Worm (Caenorhabditis elegans) whole organism, L3 larva: Measurements from ENCODE around the gene gcy-21.
A peak's percentile ranks its signal among the peaks of the same experiment; 100 is the strongest.
"Not testable (repeated sequence)": the region's sequence is repeated elsewhere in the genome, so short reads cannot be mapped to it uniquely, and the experiment has no call there.

ENCODE experiments used
- R02D3.7 ChIP-seq: fragments of 150-350 bp; optimal IDR thresholded peaks from 2 replicates; lab custom pipeline; 2014; ENCODE audit warnings: missing biosample characterization, missing genetic modification characterization
- ceh-16 ChIP-seq: sonication (generic microtip); optimal IDR thresholded peaks from 2 replicates; lab custom pipeline; 2017; ENCODE audit warnings: missing biosample characterization, missing genetic modification characterization
- ceh-28 ChIP-seq: fragments of 150-350 bp; optimal IDR thresholded peaks from 2 replicates; lab custom pipeline; 2014; ENCODE audit warnings: missing biosample characterization, missing genetic modification reagents, missing genetic modification characterization
- ceh-82 ChIP-seq: fragments of 150-350 bp; optimal IDR thresholded peaks from 2 replicates; lab custom pipeline; 2014; ENCODE audit warnings: missing biosample characterization, missing genetic modification characterization
- ceh-9 ChIP-seq: sonication (generic microtip); optimal IDR thresholded peaks from 2 replicates; lab custom pipeline; 2018; ENCODE audit warnings: missing biosample characterization, missing genetic modification characterization
- daf-12 ChIP-seq: fragments of 150-350 bp; optimal IDR thresholded peaks from 2 replicates; lab custom pipeline; 2014; ENCODE audit warnings: missing biosample characterization, missing genetic modification reagents, missing genetic modification characterization
- egl-5 ChIP-seq: fragments of 150-350 bp; optimal IDR thresholded peaks from 2 replicates; lab custom pipeline; 2017; ENCODE audit warnings: missing biosample characterization, missing genetic modification reagents, missing genetic modification characterization, inconsistent platforms
- fkh-10 ChIP-seq: sonication (generic microtip); optimal IDR thresholded peaks from 2 replicates; lab custom pipeline; 2017; ENCODE audit warnings: missing biosample characterization, missing genetic modification reagents, missing genetic modification characterization
- hmg-11 ChIP-seq: sonication (generic microtip); optimal IDR thresholded peaks from 2 replicates; lab custom pipeline; 2016; ENCODE audit warnings: missing genetic modification characterization, missing compliant biosample characterization
- jun-1 ChIP-seq: fragments of 150-350 bp; optimal IDR thresholded peaks from 2 replicates; lab custom pipeline; 2014; ENCODE audit warnings: missing biosample characterization, missing genetic modification reagents, missing genetic modification characterization
- lin-15B ChIP-seq: fragments of 150-350 bp; optimal IDR thresholded peaks from 2 replicates; lab custom pipeline; 2014; ENCODE audit warnings: missing biosample characterization, missing genetic modification characterization
- mdl-1 ChIP-seq: fragments of 150-350 bp; optimal IDR thresholded peaks from 2 replicates; lab custom pipeline; 2014; ENCODE audit warnings: missing biosample characterization, missing genetic modification characterization
- mml-1 ChIP-seq: fragments of 150-350 bp; sonication (generic microtip); optimal IDR thresholded peaks from 3 replicates; lab custom pipeline; 2014; ENCODE audit warnings: missing biosample characterization, missing genetic modification characterization
- nfya-1 ChIP-seq: sonication (generic microtip); optimal IDR thresholded peaks from 2 replicates; lab custom pipeline; 2017; ENCODE audit warnings: missing genetic modification characterization, mild to moderate bottlenecking, missing compliant biosample characterization, antibody characterized with exemption, moderate library complexity; ENCODE audit not compliant: insufficient read depth
- nhr-11 ChIP-seq: fragments of 150-350 bp; optimal IDR thresholded peaks from 2 replicates; lab custom pipeline; 2014; ENCODE audit warnings: missing biosample characterization, missing genetic modification characterization
- nhr-12 ChIP-seq: fragments of 150-350 bp; optimal IDR thresholded peaks from 2 replicates; lab custom pipeline; 2014; ENCODE audit warnings: missing biosample characterization, missing genetic modification characterization
- nhr-23 ChIP-seq: fragments of 150-350 bp; optimal IDR thresholded peaks from 2 replicates; lab custom pipeline; 2014; ENCODE audit warnings: missing biosample characterization, missing genetic modification reagents, missing genetic modification characterization
- nhr-43 ChIP-seq: sonication (generic microtip); optimal IDR thresholded peaks from 2 replicates; lab custom pipeline; 2016; ENCODE audit warnings: mild to moderate bottlenecking, missing genetic modification characterization, missing compliant biosample characterization; ENCODE audit not compliant: poor library complexity, severe bottlenecking
- nhr-67 ChIP-seq: fragments of 150-350 bp; optimal IDR thresholded peaks from 2 replicates; lab custom pipeline; 2014; ENCODE audit warnings: missing biosample characterization, missing genetic modification characterization
- nhr-76 ChIP-seq: fragments of 150-350 bp; sonication (generic microtip); optimal IDR thresholded peaks from 5 replicates; lab custom pipeline; 2014; ENCODE audit warnings: missing biosample characterization, missing genetic modification characterization
- nhr-77 ChIP-seq: fragments of 150-350 bp; optimal IDR thresholded peaks from 2 replicates; lab custom pipeline; 2014; ENCODE audit warnings: missing biosample characterization, missing genetic modification characterization
- pha-4 ChIP-seq: fragments of 150-350 bp; optimal IDR thresholded peaks from 2 replicates; lab custom pipeline; 2014; ENCODE audit warnings: missing biosample characterization, missing genetic modification reagents, missing genetic modification characterization
- pqm-1 ChIP-seq: fragments of 150-350 bp; optimal IDR thresholded peaks from 2 replicates; lab custom pipeline; 2017; ENCODE audit warnings: missing biosample characterization, missing genetic modification characterization, inconsistent platforms
- sea-2 ChIP-seq: fragments of 150-350 bp; sonication (generic microtip); optimal IDR thresholded peaks from 4 replicates; lab custom pipeline; 2014; ENCODE audit warnings: missing biosample characterization, missing genetic modification reagents, missing genetic modification characterization
- snpc-4 ChIP-seq: fragments of 150-350 bp; optimal IDR thresholded peaks from 2 replicates; lab custom pipeline; 2014; ENCODE audit warnings: missing biosample characterization, missing genetic modification characterization
- tbx-2 ChIP-seq: sonication (generic microtip); optimal IDR thresholded peaks from 2 replicates; lab custom pipeline; 2016; ENCODE audit warnings: mild to moderate bottlenecking, missing genetic modification characterization, missing compliant biosample characterization
- unc-39 ChIP-seq: sonication (generic microtip); optimal IDR thresholded peaks from 4 replicates; lab custom pipeline; 2017; ENCODE audit warnings: missing biosample characterization, missing genetic modification characterization
- unc-62 ChIP-seq: fragments of 150-350 bp; sonication (generic microtip); optimal IDR thresholded peaks from 4 replicates; lab custom pipeline; 2014; ENCODE audit warnings: missing biosample characterization, missing genetic modification reagents, missing genetic modification characterization
- ztf-11 ChIP-seq: fragments of 150-350 bp; optimal IDR thresholded peaks from 2 replicates; lab custom pipeline; 2014; ENCODE audit warnings: missing biosample characterization, missing genetic modification characterization
- ztf-4 ChIP-seq: fragments of 150-350 bp; optimal IDR thresholded peaks from 2 replicates; lab custom pipeline; 2014; ENCODE audit warnings: missing biosample characterization, missing genetic modification characterization

gcy-21 gene

DNA sequence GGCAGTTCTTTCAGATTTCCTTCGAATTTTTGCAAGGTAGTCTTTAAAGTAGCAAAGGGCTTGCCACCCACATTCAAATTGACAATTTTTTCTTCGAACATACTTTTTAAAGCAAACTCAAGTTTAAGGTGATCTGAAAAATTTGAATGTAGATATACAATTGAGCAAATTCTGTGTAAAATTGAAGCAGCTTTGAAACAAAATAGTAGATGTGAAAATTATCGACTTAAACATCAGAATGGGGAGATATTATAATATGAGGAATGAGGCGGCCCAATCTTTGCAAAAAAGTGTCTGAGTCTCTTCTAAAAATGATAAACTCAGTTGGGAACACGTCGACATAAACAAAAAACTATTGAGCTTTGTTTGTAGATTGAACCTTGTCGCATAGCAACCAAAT lies 15.0 kb upstream of the gcy-21 start, which contains the start of gene F22E5.11:
F22E5.11 (minus strand) TSS at position 101 of the 400 bp plus-strand sequence.
- TF ChIP-seq fkh-10, result no peak
- TF ChIP-seq sea-2 (GFP tag; lab: Kevin White, UChicago), result no peak
- no peak for TF ChIP-seq mdl-1 (tag; lab: Kevin White, UChicago)
- no peak for TF ChIP-seq hmg-11

DNA sequence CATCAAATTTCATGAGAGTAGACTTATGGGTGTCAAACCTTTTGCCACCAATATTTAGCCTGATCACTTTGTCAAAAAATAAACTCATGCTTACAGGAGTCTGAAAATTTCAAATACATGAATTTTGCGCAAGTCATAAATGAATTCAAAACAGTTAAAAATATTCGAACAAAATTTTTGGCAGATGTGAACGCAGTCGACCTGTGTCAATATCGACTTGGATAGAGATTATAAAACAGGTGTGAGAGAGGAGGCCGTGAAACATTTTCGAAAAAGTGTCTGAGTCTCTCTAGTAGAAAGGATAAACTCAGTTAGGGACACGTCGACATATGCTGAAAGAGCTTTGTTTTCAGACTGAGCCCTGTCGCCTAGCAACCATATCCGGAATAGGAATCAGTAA lies 12.7 kb upstream of the gcy-21 start, which contains the start of gene F22E5.12:
F22E5.12 (minus strand) TSS at position 101 of the 400 bp plus-strand sequence.
- not testable (repeated sequence) for TF ChIP-seq nhr-77 (tag; lab: Kevin White, UChicago); unc-39; ceh-16 (tag; lab: Kevin White, UChicago)

DNA sequence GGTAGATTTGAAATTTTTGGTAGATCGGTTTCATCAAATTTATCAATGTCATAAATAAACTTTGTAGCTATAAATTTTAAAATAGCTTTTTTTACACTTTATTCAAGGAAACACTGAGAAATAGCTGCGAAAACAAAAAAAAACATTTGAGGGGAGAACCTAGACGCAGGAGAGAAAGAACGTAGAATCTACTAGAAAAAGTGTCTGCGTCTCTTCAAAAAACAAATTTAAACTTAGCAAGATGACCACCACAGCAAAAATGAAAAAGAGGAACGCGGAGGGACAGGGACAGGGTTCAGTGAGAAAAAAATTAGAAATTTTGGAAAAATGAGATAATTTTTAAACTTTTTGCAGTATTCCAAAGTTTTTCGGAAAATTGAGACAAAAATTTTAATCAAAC lies 10.4 kb upstream of the gcy-21 start:
- peak; percentile 43 for TF ChIP-seq pha-4 (tag; lab: Kevin White, UChicago)
- TF ChIP-seq egl-5, result no peak
- no peak for TF ChIP-seq nhr-76 (tag; lab: Kevin White, UChicago)
- TF ChIP-seq mml-1 (tag; lab: Kevin White, UChicago), result no peak
- TF ChIP-seq snpc-4 (tag; lab: Kevin White, UChicago), result peak; percentile 7
- TF ChIP-seq nfya-1 (tag; lab: Kevin White, UChicago), result peak; percentile 51
- TF ChIP-seq hmg-11, result peak; percentile 34

DNA sequence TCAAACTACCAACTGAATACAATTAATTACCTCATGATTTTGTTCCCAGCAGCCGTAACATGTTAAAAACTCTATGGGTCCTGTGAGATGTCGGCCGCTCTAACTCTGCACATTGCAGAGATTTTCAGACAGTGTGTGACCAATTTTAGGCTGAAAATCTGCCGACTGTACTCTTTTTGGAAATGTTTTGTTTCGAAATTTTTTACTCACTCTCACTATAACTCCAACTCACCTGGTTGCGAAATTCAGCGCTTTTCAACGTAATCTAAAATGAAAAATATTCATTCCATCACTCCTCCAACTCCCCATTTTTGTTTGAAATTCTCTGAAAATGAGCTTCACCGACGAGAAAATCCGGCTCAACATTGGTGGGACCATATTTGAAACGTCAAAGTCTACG lies 9.9 kb upstream of the gcy-21 start, which contains the start of the genes F22E5.13 and F22E5.6:
F22E5.13 (minus strand) TSS at position 101 of the 400 bp plus-strand sequence.
F22E5.6 (plus strand) TSS at position 297 of the 400 bp plus-strand sequence.
- TF ChIP-seq mml-1 (tag; lab: Kevin White, UChicago) (no peak), sea-2 (GFP tag; lab: Kevin White, UChicago) (no peak), ceh-28 (tag; lab: Kevin White, UChicago) (no peak), nhr-23 (tag; lab: Kevin White, UChicago) (no peak), nfya-1 (tag; lab: Kevin White, UChicago) (no peak), snpc-4 (tag; lab: Kevin White, UChicago) (no peak), nhr-67 (tag; lab: Kevin White, UChicago) (no peak), ztf-4 (tag; lab: Kevin White, UChicago) (no peak), ceh-82 (no peak), nhr-11 (tag; lab: Kevin White, UChicago) (no peak), ceh-16 (tag; lab: Kevin White, UChicago) (no peak), tbx-2 (tag; lab: Kevin White, UChicago) (no peak), unc-62 (GFP tag; lab: Kevin White, UChicago) (no peak), hmg-11 (no peak)

DNA sequence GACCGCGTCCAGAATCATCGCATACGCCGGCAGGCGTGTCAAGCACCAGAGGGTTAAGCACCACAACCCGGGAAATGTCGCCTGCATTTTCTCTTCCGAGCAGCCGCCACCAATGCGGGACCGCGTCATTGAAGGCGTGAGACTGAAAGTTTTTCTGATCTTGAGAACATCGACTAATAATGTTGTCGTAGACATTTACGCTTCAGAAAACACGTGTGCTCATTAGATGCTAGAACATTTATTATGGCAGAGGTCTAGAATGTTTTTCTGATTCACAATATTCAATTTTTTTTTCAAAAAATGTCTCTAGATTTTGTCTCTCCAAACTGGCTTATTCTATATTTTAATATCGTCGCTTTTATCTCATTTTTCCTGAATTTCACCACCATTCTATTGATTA lies 2.9 kb upstream of the gcy-21 start, which contains the start of gene sri-47:
sri-47 (plus strand) TSS at position 301 of the 400 bp plus-strand sequence.
- TF ChIP-seq nhr-67 (tag; lab: Kevin White, UChicago), result no peak
- TF ChIP-seq R02D3.7, result no peak
- TF ChIP-seq ztf-11 (tag; lab: Kevin White, UChicago), result no peak
- TF ChIP-seq lin-15B (tag; lab: Kevin White, UChicago), result no peak
- no peak for TF ChIP-seq nfya-1 (tag; lab: Kevin White, UChicago)
- no peak for TF ChIP-seq ceh-28 (tag; lab: Kevin White, UChicago)
- TF ChIP-seq daf-12, result no peak
- TF ChIP-seq ceh-9 (tag; lab: Kevin White, UChicago), result no peak
- no peak for TF ChIP-seq fkh-10
- no peak for TF ChIP-seq sea-2 (GFP tag; lab: Kevin White, UChicago)
- TF ChIP-seq egl-5, result no peak
- TF ChIP-seq nhr-23 (tag; lab: Kevin White, UChicago), result no peak
- TF ChIP-seq snpc-4 (tag; lab: Kevin White, UChicago), result no peak
- TF ChIP-seq ztf-4 (tag; lab: Kevin White, UChicago), result no peak
- no peak for TF ChIP-seq nhr-43 (tag; lab: Kevin White, UChicago)
- no peak for TF ChIP-seq nhr-12 (tag; lab: Kevin White, UChicago)
- no peak for TF ChIP-seq unc-62 (GFP tag; lab: Kevin White, UChicago)
- no peak for TF ChIP-seq jun-1 (tag; lab: Kevin White, UChicago)

DNA sequence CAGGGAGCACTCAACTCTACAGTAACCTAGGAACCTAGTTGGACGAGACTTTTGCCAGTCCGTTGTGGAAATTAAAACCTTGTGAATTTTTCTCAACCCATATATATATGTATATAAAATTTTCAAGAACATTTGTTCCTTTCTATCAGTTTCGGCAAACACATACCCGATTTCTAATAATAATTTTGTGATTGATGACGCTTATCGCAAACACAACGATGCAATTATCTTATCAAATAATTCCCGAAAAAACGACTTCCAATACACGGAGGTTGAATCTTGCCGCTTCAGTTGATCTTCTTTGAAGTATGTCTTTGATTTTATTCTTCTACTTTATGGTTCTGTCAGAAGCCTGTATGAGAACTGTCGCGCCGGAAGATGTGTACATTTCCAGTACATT lies 5.6 kb downstream of the gcy-21 start, which contains the start of gene F22E5.2:
F22E5.2 (plus strand) TSS at position 301 of the 400 bp plus-strand sequence.
- not testable (repeated sequence) for TF ChIP-seq mml-1, pqm-1, nhr-43 (tag; lab: Kevin White, UChicago)
